Worm (Caenorhabditis elegans) whole organism, L2 larva: Measurements from ENCODE around the gene rps-14.

ENCODE experiments used
- C34F6.9 ChIP-seq: fragments of 150-350 bp; optimal IDR thresholded peaks from 2 replicates; lab custom pipeline; 2014; ENCODE audit warnings: missing biosample characterization, missing genetic modification characterization
- F13H6.1 ChIP-seq: sonication (generic microtip); optimal IDR thresholded peaks from 2 replicates; lab custom pipeline; 2016; ENCODE audit warnings: missing genetic modification characterization, missing compliant biosample characterization
- R02D3.7 ChIP-seq: fragments of 150-350 bp; optimal IDR thresholded peaks from 2 replicates; lab custom pipeline; 2014; ENCODE audit warnings: missing biosample characterization, missing genetic modification characterization
- ama-1 ChIP-seq: fragments of 150-350 bp; optimal IDR thresholded peaks from 2 replicates; lab custom pipeline; 2018; ENCODE audit warnings: inconsistent platforms
- blmp-1 ChIP-seq: sonication (generic microtip); optimal IDR thresholded peaks from 2 replicates; lab custom pipeline; 2017; ENCODE audit warnings: missing genetic modification characterization, mild to moderate bottlenecking, missing compliant biosample characterization, antibody characterized with exemption, moderate library complexity; ENCODE audit not compliant: insufficient read depth
- ceh-16 ChIP-seq: fragments of 150-350 bp; optimal IDR thresholded peaks from 2 replicates; lab custom pipeline; 2014; ENCODE audit warnings: missing biosample characterization, missing genetic modification characterization
- ceh-82 ChIP-seq: fragments of 150-350 bp; optimal IDR thresholded peaks from 2 replicates; lab custom pipeline; 2014; ENCODE audit warnings: missing biosample characterization, missing genetic modification characterization
- crh-2 ChIP-seq: sonication (generic microtip); optimal IDR thresholded peaks from 2 replicates; lab custom pipeline; 2017; ENCODE audit warnings: missing biosample characterization, missing genetic modification characterization
- fos-1 ChIP-seq: fragments of 150-350 bp; optimal IDR thresholded peaks from 2 replicates; lab custom pipeline; 2014; ENCODE audit warnings: missing biosample characterization, missing genetic modification characterization
- gmeb-1 ChIP-seq: fragments of 150-350 bp; optimal IDR thresholded peaks from 2 replicates; lab custom pipeline; 2014; ENCODE audit warnings: missing biosample characterization, missing genetic modification characterization
- lin-11 ChIP-seq: fragments of 150-350 bp; sonication (generic microtip); optimal IDR thresholded peaks from 2 replicates; lab custom pipeline; 2014; ENCODE audit warnings: missing biosample characterization, missing genetic modification characterization, inconsistent platforms, mixed read lengths
- lin-13 ChIP-seq: fragments of 150-350 bp; optimal IDR thresholded peaks from 2 replicates; lab custom pipeline; 2014; ENCODE audit warnings: missing biosample characterization, missing genetic modification reagents, missing genetic modification characterization
- lin-39 ChIP-seq: fragments of 150-350 bp; optimal IDR thresholded peaks from 2 replicates; lab custom pipeline; 2014; ENCODE audit warnings: missing biosample characterization, missing genetic modification reagents, missing genetic modification characterization
- lsy-2 ChIP-seq, 2 experiments: fragments of 150-350 bp in 1 of 2; sonication (generic microtip) in 1 of 2; optimal IDR thresholded peaks; 2 replicates each; lab custom pipeline; 2014 to 2017; ENCODE audit warnings: missing biosample characterization in 2 of 2, missing genetic modification characterization in 2 of 2
- mab-5 ChIP-seq: fragments of 150-350 bp; optimal IDR thresholded peaks from 2 replicates; lab custom pipeline; 2014; ENCODE audit warnings: missing biosample characterization, missing genetic modification characterization
- mbf-1 ChIP-seq: sonication (generic microtip); optimal IDR thresholded peaks from 2 replicates; lab custom pipeline; 2017; ENCODE audit warnings: missing biosample characterization, missing genetic modification characterization
- nhr-129 ChIP-seq: fragments of 150-350 bp; optimal IDR thresholded peaks from 2 replicates; lab custom pipeline; 2014; ENCODE audit warnings: missing biosample characterization, missing genetic modification characterization
- nhr-21 ChIP-seq: fragments of 150-350 bp; optimal IDR thresholded peaks from 2 replicates; lab custom pipeline; 2014; ENCODE audit warnings: missing biosample characterization, missing genetic modification characterization
- nhr-23 ChIP-seq: fragments of 150-350 bp; optimal IDR thresholded peaks from 2 replicates; lab custom pipeline; 2014; ENCODE audit warnings: missing biosample characterization, missing genetic modification reagents, missing genetic modification characterization
- nhr-25 ChIP-seq: fragments of 150-350 bp; sonication (generic microtip); optimal IDR thresholded peaks from 3 replicates; lab custom pipeline; 2014; ENCODE audit warnings: missing biosample characterization, missing genetic modification characterization
- nhr-6 ChIP-seq: fragments of 150-350 bp; optimal IDR thresholded peaks from 2 replicates; lab custom pipeline; 2014; ENCODE audit warnings: missing biosample characterization, missing genetic modification characterization
- sem-4 ChIP-seq: fragments of 150-350 bp; optimal IDR thresholded peaks from 2 replicates; lab custom pipeline; 2014; ENCODE audit warnings: missing biosample characterization, missing genetic modification reagents, missing genetic modification characterization
- skn-1 ChIP-seq: sonication (generic microtip); optimal IDR thresholded peaks from 2 replicates; lab custom pipeline; 2017; ENCODE audit warnings: missing biosample characterization, missing genetic modification characterization
- sma-3 ChIP-seq: sonication (generic microtip); optimal IDR thresholded peaks from 2 replicates; lab custom pipeline; 2016; ENCODE audit warnings: missing genetic modification reagents, missing genetic modification characterization, missing compliant biosample characterization
- sma-9 ChIP-seq, 2 experiments: fragments of 150-350 bp in 1 of 2; sonication (generic microtip) in 1 of 2; optimal IDR thresholded peaks; 2 replicates each; lab custom pipeline; 2014 to 2016; ENCODE audit warnings: missing genetic modification characterization in 2 of 2, mild to moderate bottlenecking in 1 of 2, missing biosample characterization in 1 of 2, missing compliant biosample characterization in 1 of 2, missing genetic modification reagents in 1 of 2, moderate library complexity in 1 of 2
- snpc-4 ChIP-seq: fragments of 150-350 bp; optimal IDR thresholded peaks from 2 replicates; lab custom pipeline; 2014; ENCODE audit warnings: missing biosample characterization, missing genetic modification characterization
- unc-39 ChIP-seq: fragments of 150-350 bp; optimal IDR thresholded peaks from 2 replicates; lab custom pipeline; 2014; ENCODE audit warnings: missing biosample characterization, missing genetic modification characterization
- unc-55 ChIP-seq: fragments of 150-350 bp; sonication (generic microtip); optimal IDR thresholded peaks from 3 replicates; lab custom pipeline; 2014; ENCODE audit warnings: missing biosample characterization, missing genetic modification reagents, missing genetic modification characterization
- zag-1 ChIP-seq: fragments of 150-350 bp; optimal IDR thresholded peaks from 2 replicates; lab custom pipeline; 2014; ENCODE audit warnings: missing biosample characterization, missing genetic modification characterization
- ztf-1 ChIP-seq: fragments of 200-800 bp; sonication (Bioruptor generic); conservative IDR thresholded peaks from 2 replicates; pipeline ENCODE4 v1.3.6; 2022; ENCODE audit warnings: missing genetic modification characterization, missing compliant biosample characterization
- ztf-11 ChIP-seq: sonication (generic microtip); optimal IDR thresholded peaks from 2 replicates; lab custom pipeline; 2017; ENCODE audit warnings: missing biosample characterization, missing genetic modification characterization
- ztf-4 ChIP-seq: fragments of 150-350 bp; optimal IDR thresholded peaks from 2 replicates; lab custom pipeline; 2014; ENCODE audit warnings: missing biosample characterization, missing genetic modification characterization

rps-14 gene

DNA sequence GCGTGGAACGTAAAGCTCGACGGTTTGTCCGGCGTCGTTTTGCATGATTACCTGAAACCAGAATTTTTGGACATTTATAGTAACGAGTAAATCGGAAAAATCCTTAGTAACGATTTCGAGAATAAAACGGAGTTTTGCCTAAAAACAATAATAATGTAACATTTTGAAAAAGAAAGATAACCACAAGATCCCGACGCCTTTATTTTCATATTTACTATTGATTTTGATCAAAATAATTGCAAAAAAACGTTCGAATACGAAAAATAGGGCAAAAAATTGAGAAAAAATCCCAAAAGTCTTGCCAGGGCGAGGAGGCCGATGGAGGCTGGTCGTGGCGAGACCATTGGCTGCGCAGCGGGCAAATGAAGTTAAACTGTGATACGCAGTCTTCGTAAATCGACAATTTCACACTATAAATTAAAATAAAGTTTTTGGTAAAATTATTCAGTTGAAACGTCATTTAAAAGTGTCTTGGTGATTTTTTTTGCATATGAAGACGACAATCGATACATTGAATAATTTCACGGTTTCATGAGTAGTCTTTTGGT lies 10.3 kb upstream of the rps-14 start, which contains the start of gene rps-21 (continued):
- TF ChIP-seq mab-5 (tag; lab: Kevin White, UChicago), result peak; percentile 46
- TF ChIP-seq zag-1 (tag; lab: Kevin White, UChicago), result peak; percentile 38
- peak; percentile 94 for TF ChIP-seq unc-55 (GFP tag; lab: Kevin White, UChicago)
- no peak for TF ChIP-seq ceh-82
- peak; percentile 44 for TF ChIP-seq nhr-6 (tag; lab: Kevin White, UChicago)
- TF ChIP-seq nhr-25 (tag; lab: Kevin White, UChicago), result peak; percentile 79
- TF ChIP-seq fos-1 (tag; lab: Kevin White, UChicago), result peak; percentile 66
- TF ChIP-seq ztf-11 (tag; lab: Kevin White, UChicago), result no peak
- TF ChIP-seq crh-2 (tag; lab: Kevin White, UChicago), result peak; percentile 79
- TF ChIP-seq snpc-4 (tag; lab: Kevin White, UChicago), result peak; percentile 59

DNA sequence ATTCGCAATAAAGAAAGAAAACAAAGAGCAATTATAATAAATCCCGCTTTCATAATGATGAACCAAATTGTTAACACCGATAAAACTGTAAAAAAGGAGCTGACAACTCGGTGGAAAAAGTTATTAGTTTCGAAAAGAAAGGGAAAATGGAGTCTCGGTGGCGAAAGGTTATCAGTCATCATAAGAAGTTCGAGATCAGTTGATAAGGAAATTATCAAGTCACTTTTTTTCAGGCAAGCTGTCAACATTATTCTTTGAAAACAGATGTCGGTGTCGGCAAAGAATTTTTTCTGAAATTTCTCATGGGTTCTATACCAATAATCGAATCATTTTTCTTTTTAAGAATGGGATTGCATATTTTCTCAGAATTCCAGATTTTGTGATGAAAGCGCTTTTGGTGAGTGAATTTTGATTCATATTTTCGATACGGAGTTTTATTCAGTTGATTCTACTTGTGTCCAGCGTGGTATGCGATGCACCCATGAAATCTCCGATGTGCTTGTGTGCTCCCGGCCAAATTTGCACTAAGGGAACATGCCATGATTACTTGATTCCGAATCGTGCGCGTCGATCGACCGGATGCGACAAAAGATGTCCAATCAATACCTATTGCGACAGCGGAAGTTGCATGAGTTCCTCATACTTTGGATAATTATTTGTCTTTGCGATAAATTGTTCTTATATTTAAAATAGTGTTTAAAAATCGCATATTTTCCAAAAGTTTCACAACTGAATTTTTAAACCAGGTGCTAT lies 9.1 kb upstream of the rps-14 start, which contains the start of the genes F37C12.21 and F37C12.10:
TSS of gene F37C12.21 (plus strand) at position 58 of the 753 bp plus-strand sequence.
TSS of gene F37C12.10 (minus strand) at position 85 of the 753 bp plus-strand sequence.
- no peak for TF ChIP-seq nhr-21
- no peak for TF ChIP-seq mbf-1 (tag; lab: Kevin White, UChicago)
- no peak for TF ChIP-seq skn-1 (tag; lab: Kevin White, UChicago)
- peak; percentile 59 for TF ChIP-seq fos-1 (tag; lab: Kevin White, UChicago)
- no peak for TF ChIP-seq nhr-23 (tag; lab: Kevin White, UChicago)
- no peak for TF ChIP-seq F13H6.1 (tag; lab: Kevin White, UChicago)
- no peak for TF ChIP-seq ceh-16
- no peak for TF ChIP-seq mab-5 (tag; lab: Kevin White, UChicago)
- TF ChIP-seq unc-39 (tag; lab: Kevin White, UChicago), result no peak

DNA sequence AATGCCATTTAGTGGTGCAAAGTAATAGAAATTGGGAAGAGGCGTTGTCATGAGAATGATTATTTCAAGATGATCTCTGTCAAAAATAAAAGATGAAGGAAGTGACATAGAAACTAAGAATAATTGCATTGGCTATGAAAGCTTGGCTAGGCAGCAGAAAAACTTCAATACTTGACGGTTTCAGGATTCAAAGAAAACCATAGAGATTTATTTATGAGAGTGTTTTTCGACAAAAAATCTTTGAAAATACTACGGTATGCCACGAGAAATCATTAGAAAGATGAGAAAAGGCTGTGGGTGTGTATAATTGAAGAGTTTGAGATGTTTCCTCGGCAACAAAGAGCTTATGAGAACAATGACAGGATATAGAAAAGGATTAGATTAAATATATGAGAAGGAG lies 6.1 kb upstream of the rps-14 start, which contains the start of gene F37C12.14:
TSS of gene F37C12.14 (minus strand) at position 101 of the 400 bp plus-strand sequence.
- TF ChIP-seq gmeb-1 (tag; lab: Kevin White, UChicago) (no peak), lin-39 (tag; lab: Kevin White, UChicago) (no peak), ceh-82 (no peak)

DNA sequence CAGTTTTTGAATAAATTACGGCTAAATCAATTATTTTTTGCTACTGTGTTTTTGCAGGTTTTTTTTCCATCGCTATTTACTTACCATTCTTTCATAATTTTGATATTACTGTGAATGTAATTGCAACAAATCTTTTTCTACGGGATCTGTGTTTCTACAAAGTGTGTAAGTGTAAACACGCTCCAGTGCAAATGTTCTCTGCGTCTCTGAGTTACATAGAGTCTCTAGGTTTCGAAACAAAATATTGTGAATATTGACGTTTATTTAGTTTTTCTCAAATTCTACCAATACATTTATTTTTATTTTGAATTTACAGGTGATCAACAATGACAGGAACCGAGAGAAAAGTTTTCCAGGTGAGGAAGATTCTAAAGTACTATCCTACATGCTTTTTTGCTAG lies 4.6 kb upstream of the rps-14 start, which contains the start of gene yju-2:
TSS of gene yju-2 (plus strand) at position 315 of the 400 bp plus-strand sequence.
- peak; percentile 36 for TF ChIP-seq lin-13
- TF ChIP-seq skn-1 (tag; lab: Kevin White, UChicago), result peak; percentile 15
- TF ChIP-seq lin-39 (tag; lab: Kevin White, UChicago), result no peak
- TF ChIP-seq fos-1 (tag; lab: Kevin White, UChicago), result peak; percentile 32
- peak; percentile 49 for TF ChIP-seq sma-9 (GFP tag; optimal IDR thresholded peaks at IDR 0.05; lab: Kevin White, UChicago)
- no peak for TF ChIP-seq sma-9 (tag; optimal IDR thresholded peaks at IDR 0.05; lab: Kevin White, UChicago)
- peak; percentile 54 for TF ChIP-seq nhr-25 (tag; lab: Kevin White, UChicago)
- no peak for TF ChIP-seq R02D3.7 (tag; lab: Kevin White, UChicago)
- TF ChIP-seq sma-3, result peak; percentile 34
- TF ChIP-seq blmp-1 (tag; lab: Kevin White, UChicago), result no peak
- no peak for TF ChIP-seq ceh-82
- TF ChIP-seq ztf-1 (GFP tag; lab: Robert Waterston, UW), result no peak
- peak; percentile 15 for TF ChIP-seq ama-1 (lab: Kevin White, UChicago)
- peak; percentile 32 for TF ChIP-seq nhr-21
- peak; percentile 29 to 82 for TF ChIP-seq lsy-2 (tag; optimal IDR thresholded peaks at IDR 0.05; lab: Kevin White, UChicago)
- peak; percentile 67 for TF ChIP-seq crh-2 (tag; lab: Kevin White, UChicago)
- TF ChIP-seq F13H6.1 (tag; lab: Kevin White, UChicago), result peak; percentile 35
- peak; percentile 92 for TF ChIP-seq C34F6.9 (tag; lab: Kevin White, UChicago)
- peak; percentile 47 for TF ChIP-seq sem-4 (tag; lab: Kevin White, UChicago)
- peak; percentile 59 for TF ChIP-seq gmeb-1 (tag; lab: Kevin White, UChicago)
- peak; percentile 82 for TF ChIP-seq nhr-129 (tag; lab: Kevin White, UChicago)
- TF ChIP-seq lin-11 (tag; lab: Kevin White, UChicago), result no peak
- TF ChIP-seq nhr-23 (tag; lab: Kevin White, UChicago), result no peak
- peak; percentile 36 for TF ChIP-seq ztf-4 (tag; lab: Kevin White, UChicago)
- TF ChIP-seq unc-55 (GFP tag; lab: Kevin White, UChicago), result peak; percentile 87
- TF ChIP-seq, all 48 proteins: peak for 17
